Worm (Caenorhabditis elegans): ENCODE data around the gene denn-4.

Gene denn-4

DNA sequence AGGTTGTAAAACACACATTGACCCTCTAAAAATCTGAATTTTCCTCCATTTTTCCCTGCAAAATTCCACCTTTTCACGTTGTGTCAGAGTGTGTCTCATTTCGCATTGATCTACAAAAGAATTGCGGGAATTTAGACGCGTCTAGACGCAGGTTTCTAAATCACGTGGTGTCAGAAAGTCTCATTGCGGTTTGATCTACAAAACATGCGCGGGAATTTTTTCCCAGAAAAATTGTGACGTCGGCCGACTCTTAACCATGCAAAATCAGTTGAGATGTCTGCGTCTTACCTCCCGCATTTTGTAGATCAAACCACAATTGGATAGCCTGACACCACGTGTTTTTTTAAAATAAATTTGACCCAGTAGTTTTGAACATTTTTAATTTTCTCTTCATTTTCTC is 14.9 kb upstream of the denn-4 start:
- TF ChIP-seq lin-15B (tag; optimal IDR thresholded peaks at IDR 0.05) (no peak), aha-1 (tag) (no peak), ZK337.2 (GFP tag; IDR thresholded peaks at IDR 0.05) (no peak), vab-7 (GFP tag; IDR thresholded peaks at IDR 0.05) (no peak), mep-1 (tag; optimal IDR thresholded peaks at IDR 0.05) (no peak), ZK546.5 (tag; optimal IDR thresholded peaks at IDR 0.05) (no peak), F26F4.8 (GFP tag; conservative IDR thresholded peaks at IDR 0.05) (no peak), T26A8.4 (GFP tag; IDR thresholded peaks at IDR 0.05) (no peak), T20F7.1 (GFP tag; optimal IDR thresholded peaks at IDR 0.05) (no peak), hlh-11 (tag; optimal IDR thresholded peaks at IDR 0.05) (no peak), zip-2 (tag; optimal IDR thresholded peaks at IDR 0.05) (no peak), nhr-28 (tag; optimal IDR thresholded peaks at IDR 0.05) (no peak), nhr-25 (tag; optimal IDR thresholded peaks at IDR 0.05; ENCODE audit: borderline replicate concordance, insufficient read depth) (no peak), unc-62 (GFP tag; optimal IDR thresholded peaks at IDR 0.05 in 1 of 2) (no peak), unc-62 (tag; optimal IDR thresholded peaks at IDR 0.05) (no peak), daf-19 (GFP tag; conservative IDR thresholded peaks at IDR 0.05) (no peak), zag-1 (tag; optimal IDR thresholded peaks at IDR 0.05) (no peak)

DNA sequence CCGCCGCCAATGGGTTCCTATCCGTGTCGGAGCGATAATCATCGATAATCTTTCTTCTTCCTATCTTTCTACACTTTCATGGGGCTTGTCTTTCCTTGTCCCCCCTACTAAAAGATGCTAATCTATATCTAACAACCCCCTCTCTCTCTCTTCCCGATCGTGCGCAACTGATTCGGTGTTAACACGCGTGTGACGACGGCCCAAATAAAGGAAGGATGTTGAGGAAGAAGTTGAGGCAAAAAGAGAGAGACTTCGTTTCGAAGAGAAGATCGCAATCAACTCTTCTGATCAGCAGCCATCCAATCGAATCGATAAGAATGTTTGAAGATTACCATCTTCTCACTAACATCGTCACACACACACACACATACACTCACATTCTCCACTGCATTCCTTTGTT is 12.5 kb upstream of the denn-4 start:
- TF ChIP-seq F44E2.7 (GFP tag; IDR thresholded peaks at IDR 0.05) (no peak), attf-4 (tag; optimal IDR thresholded peaks at IDR 0.05) (no peak), duxl-1 (tag; optimal IDR thresholded peaks at IDR 0.05; ENCODE audit: poor library complexity) (no peak), nhr-25 (tag; optimal IDR thresholded peaks at IDR 0.05; ENCODE audit: borderline replicate concordance, insufficient read depth) (no peak), zfp-3 (GFP tag; conservative IDR thresholded peaks at IDR 0.05) (no peak), unc-62 (GFP tag; optimal IDR thresholded peaks at IDR 0.05 in 1 of 2) (no peak), unc-62 (tag; optimal IDR thresholded peaks at IDR 0.05) (no peak), aha-1 (tag) (peak; percentile 69), T20F7.1 (GFP tag; optimal IDR thresholded peaks at IDR 0.05) (no peak)

DNA sequence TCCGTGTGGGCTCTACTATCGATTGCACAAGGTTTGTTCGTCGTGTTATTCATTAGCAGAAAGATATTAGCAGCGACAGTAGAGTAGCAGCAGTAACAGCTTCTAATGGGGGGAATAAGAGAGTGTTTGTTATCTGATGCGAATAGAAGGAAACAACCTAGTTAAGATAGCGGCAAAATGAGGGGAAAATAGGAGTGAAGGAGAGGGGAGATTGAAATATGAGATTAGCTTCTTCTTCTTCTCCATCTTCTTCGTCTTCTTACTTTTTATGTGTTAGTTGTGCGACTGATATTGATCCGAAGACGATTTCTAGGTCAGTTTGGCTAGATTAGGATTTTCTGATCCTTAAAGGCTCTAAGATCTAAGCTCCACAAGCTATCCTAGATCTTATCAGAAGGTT is 8.9 kb upstream of the denn-4 start:
- TF ChIP-seq arid-1 (GFP tag; conservative IDR thresholded peaks at IDR 0.05): no peak
- TF ChIP-seq pha-4 (GFP tag; IDR thresholded peaks at IDR 0.05): no peak
- TF ChIP-seq pha-4 (tag; optimal IDR thresholded peaks at IDR 0.05): no peak
- TF ChIP-seq dmd-9 (GFP tag; IDR thresholded peaks at IDR 0.05): no peak
- TF ChIP-seq nhr-28 (tag; optimal IDR thresholded peaks at IDR 0.05): no peak
- no peak for TF ChIP-seq daf-8 (GFP tag; IDR thresholded peaks at IDR 0.05)
- TF ChIP-seq nhr-77 (tag; optimal IDR thresholded peaks at IDR 0.05): no peak
- no peak for TF ChIP-seq R02D3.7 (tag; optimal IDR thresholded peaks at IDR 0.05)
- no peak for TF ChIP-seq ceh-44 (GFP tag; IDR thresholded peaks at IDR 0.05)
- TF ChIP-seq lin-29 (GFP tag; IDR thresholded peaks at IDR 0.05): no peak
- TF ChIP-seq mxl-2 (GFP tag; conservative IDR thresholded peaks at IDR 0.05): no peak
- TF ChIP-seq lin-38 (GFP tag; IDR thresholded peaks at IDR 0.05): no peak
- no peak for TF ChIP-seq jun-1 (tag; optimal IDR thresholded peaks at IDR 0.05)
- no peak for TF ChIP-seq ces-1 (GFP tag; optimal IDR thresholded peaks at IDR 0.05)
- no peak for TF ChIP-seq fkh-10 (GFP tag; optimal IDR thresholded peaks at IDR 0.05)
- no peak for TF ChIP-seq ZK546.5 (tag; optimal IDR thresholded peaks at IDR 0.05)
- TF ChIP-seq zip-11 (GFP tag; IDR thresholded peaks at IDR 0.05): no peak

DNA sequence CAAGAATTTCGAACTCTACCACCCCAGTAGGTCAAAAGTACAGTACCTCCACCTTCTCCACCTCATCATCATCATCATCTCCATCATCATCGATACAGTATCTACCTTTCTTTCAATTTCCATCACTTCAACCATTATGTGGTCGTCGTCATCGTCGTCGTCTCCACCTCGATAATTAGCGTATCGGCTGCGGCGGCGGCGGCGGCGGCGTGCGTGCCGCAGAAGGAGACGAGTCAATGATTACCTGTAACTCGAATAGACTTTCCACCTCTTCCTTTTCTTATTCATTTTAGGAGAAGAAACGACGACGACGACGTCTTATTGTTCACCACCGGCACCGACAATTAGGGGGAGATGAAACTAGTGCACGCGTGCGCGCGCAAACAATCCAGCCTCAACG is 8.3 kb upstream of the denn-4 start:
- TF ChIP-seq nhr-237 (tag; optimal IDR thresholded peaks at IDR 0.05) (no peak), F10B5.3 (tag; optimal IDR thresholded peaks at IDR 0.05) (no peak), lin-39 (tag; optimal IDR thresholded peaks at IDR 0.05) (no peak), nhr-102 (tag; optimal IDR thresholded peaks at IDR 0.05) (no peak), aly-2 (tag; optimal IDR thresholded peaks at IDR 0.05) (no peak), attf-4 (tag; optimal IDR thresholded peaks at IDR 0.05) (no peak), daf-8 (GFP tag; IDR thresholded peaks at IDR 0.05) (no peak), egl-27 (tag; optimal IDR thresholded peaks at IDR 0.05) (no peak), ceh-20 (GFP tag; IDR thresholded peaks at IDR 0.05) (no peak), dmd-6 (GFP tag; IDR thresholded peaks at IDR 0.05) (no peak), pha-4 (GFP tag; IDR thresholded peaks at IDR 0.05) (no peak), pha-4 (tag; optimal IDR thresholded peaks at IDR 0.05) (no peak), dmd-8 (GFP tag; IDR thresholded peaks at IDR 0.05) (no peak), snpc-4 (tag; optimal IDR thresholded peaks at IDR 0.05) (no peak), mes-2 (tag; optimal IDR thresholded peaks at IDR 0.05; ENCODE audit: poor library complexity, severe bottlenecking) (no peak), hif-1 (tag; optimal IDR thresholded peaks at IDR 0.05) (no peak), daf-19 (GFP tag; conservative IDR thresholded peaks at IDR 0.05) (no peak), tag-97 (GFP tag; IDR thresholded peaks at IDR 0.05) (no peak)
